Fruit fly (Drosophila melanogaster) whole organism, embryonic: ENCODE measurements around the gene MBD-like.

Experiments
- CG8478 ChIP-seq: fragments of >200 bp; optimal IDR thresholded peaks from 2 replicates; lab custom pipeline; 2018
- Hsf ChIP-seq: fragments of 200-800 bp; sonication (Bioruptor generic); optimal IDR thresholded peaks from 3 replicates; lab custom pipeline; 2016; ENCODE audit warnings: missing biosample characterization, missing genetic modification characterization
- NK7.1 ChIP-seq: fragments of 200-800 bp; sonication (Bioruptor generic); optimal IDR thresholded peaks from 3 replicates; lab custom pipeline; 2016; ENCODE audit warnings: missing biosample characterization, missing genetic modification characterization
- usp ChIP-seq: fragments of >200 bp; optimal IDR thresholded peaks from 2 replicates; lab custom pipeline; 2017; ENCODE audit warnings: missing biosample characterization, missing genetic modification characterization

dm6 chr3R:9571523-9571922, 12.0 kb downstream of the MBD-like start, which contains the start of gene CG9396:
- TF ChIP-seq NK7.1 (GFP tag; lab: Kevin White, UChicago) (no peak), Hsf (GFP tag; lab: Kevin White, UChicago) (no peak), usp (GFP tag; lab: Kevin White, UChicago) (no peak), CG8478 (lab: Kevin White, UChicago) (no peak)
